Worm (Caenorhabditis elegans) whole organism, L4 larva: ENCODE data around the gene T20B5.2.
A peak's percentile ranks its signal among the peaks of the same experiment; 100 is the strongest.

ENCODE experiments used
- ZK546.5 ChIP-seq, 2 experiments: sonication (generic microtip); optimal IDR thresholded peaks; 2 replicates each; lab custom pipeline; 2017; ENCODE audit warnings: missing biosample characterization in 2 of 2, missing genetic modification characterization in 2 of 2
- aha-1 ChIP-seq: fragments of 150-350 bp; peaks from one replicate; lab custom pipeline; 2014; ENCODE audit warnings: missing biosample characterization, missing genetic modification characterization
- ceh-44 ChIP-seq: fragments of 200-800 bp; sonication (Bioruptor generic); IDR thresholded peaks from 2 replicates; pipeline ENCODE4 v1.3.6; 2022; ENCODE audit warnings: missing genetic modification reagents, missing genetic modification characterization, missing compliant biosample characterization
- ces-1 ChIP-seq: fragments of 150-350 bp; sonication (generic microtip); optimal IDR thresholded peaks from 4 replicates; lab custom pipeline; 2014; ENCODE audit warnings: missing biosample characterization, missing genetic modification reagents, missing genetic modification characterization
- ctbp-1 ChIP-seq: fragments of 200-800 bp; sonication (Bioruptor generic); IDR thresholded peaks from 2 replicates; pipeline ENCODE4 v1.3.6; 2022; ENCODE audit warnings: missing genetic modification reagents, missing genetic modification characterization, missing compliant biosample characterization
- daf-12 ChIP-seq: fragments of 150-350 bp; optimal IDR thresholded peaks from 2 replicates; lab custom pipeline; 2014; ENCODE audit warnings: missing biosample characterization, missing genetic modification reagents, missing genetic modification characterization
- fkh-10 ChIP-seq: fragments of 150-350 bp; optimal IDR thresholded peaks from 2 replicates; lab custom pipeline; 2014; ENCODE audit warnings: missing biosample characterization, missing genetic modification reagents, missing genetic modification characterization
- lin-39 ChIP-seq: fragments of 150-350 bp; optimal IDR thresholded peaks from 2 replicates; lab custom pipeline; 2014; ENCODE audit warnings: missing biosample characterization, missing genetic modification reagents, missing genetic modification characterization
- nhr-237 ChIP-seq: sonication (generic microtip); optimal IDR thresholded peaks from 2 replicates; lab custom pipeline; 2017; ENCODE audit warnings: missing biosample characterization, missing genetic modification characterization
- nhr-25 ChIP-seq: sonication (generic microtip); optimal IDR thresholded peaks from 2 replicates; lab custom pipeline; 2017; ENCODE audit warnings: missing genetic modification characterization, mild to moderate bottlenecking, missing compliant biosample characterization, antibody characterized with exemption, moderate library complexity, borderline replicate concordance; ENCODE audit not compliant: insufficient read depth
- set-16 ChIP-seq: fragments of 200-800 bp; sonication (Bioruptor generic); IDR thresholded peaks from 2 replicates; pipeline ENCODE4 v1.3.6; 2022; ENCODE audit warnings: missing genetic modification reagents, missing genetic modification characterization, missing compliant biosample characterization

Gene T20B5.2

DNA sequence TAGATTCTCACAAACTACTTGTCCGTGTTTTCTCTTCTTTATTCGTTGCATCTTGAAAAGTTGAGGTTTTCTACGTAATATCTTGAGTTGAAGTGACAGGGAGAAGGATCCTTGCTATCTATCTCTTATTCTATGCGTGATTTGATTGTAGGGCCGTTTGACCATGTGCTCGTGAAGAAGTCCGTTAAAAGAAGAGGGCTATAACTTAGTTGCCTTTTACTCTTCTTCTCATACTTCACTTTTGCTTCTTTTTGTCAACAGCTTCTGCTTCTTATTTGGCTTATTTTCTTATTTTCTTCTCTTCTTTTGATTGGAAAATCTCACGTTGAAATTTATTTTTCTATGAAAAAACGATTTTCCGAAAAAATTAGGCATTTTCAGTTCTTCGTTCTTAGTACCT is 42.8 kb downstream of the T20B5.2 start:
- TF ChIP-seq fkh-10 (GFP tag; lab: Kevin White, UChicago), result peak; percentile 45
- TF ChIP-seq ceh-44 (GFP tag; lab: Robert Waterston, UW), result no peak
- TF ChIP-seq aha-1 (tag; lab: Kevin White, UChicago), result peak; percentile 84
- no peak for TF ChIP-seq lin-39 (tag; lab: Kevin White, UChicago)
- no peak for TF ChIP-seq set-16 (GFP tag; lab: Robert Waterston, UW)
- peak; percentile 25; the same call in 1 of the 2 replicates for TF ChIP-seq ctbp-1 (GFP tag; lab: Robert Waterston, UW)
- no peak for TF ChIP-seq daf-12 (tag; lab: Kevin White, UChicago)
- no peak for TF ChIP-seq nhr-237 (tag; lab: Kevin White, UChicago)
- TF ChIP-seq ces-1, result peak; percentile 57
- no peak for TF ChIP-seq nhr-25 (tag; lab: Kevin White, UChicago)
- TF ChIP-seq ZK546.5 (tag; optimal IDR thresholded peaks at IDR 0.05; lab: Kevin White, UChicago), result no peak
